Fruit fly (Drosophila melanogaster): ENCODE data around the gene Rpn9.

DNA sequence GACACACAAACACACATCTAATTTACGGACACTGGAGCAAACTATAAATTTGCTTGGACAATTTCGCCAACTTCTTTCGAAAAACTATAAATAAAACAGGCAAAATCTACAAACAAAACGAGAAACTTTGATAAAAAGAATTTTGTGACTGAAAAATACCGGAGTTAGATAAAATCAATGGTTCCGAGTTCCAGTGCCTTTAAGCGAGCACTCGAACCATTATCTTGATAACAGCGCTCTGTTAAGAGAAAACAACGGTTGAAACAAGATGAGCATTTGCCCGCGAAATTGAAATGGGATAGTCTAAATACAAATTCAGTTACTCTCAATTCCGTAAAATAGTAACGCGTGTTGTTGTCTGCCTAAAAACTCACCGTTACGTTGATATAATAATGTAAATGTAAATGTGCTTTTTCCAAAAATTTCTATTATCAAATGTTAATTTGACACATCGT lies 38.7 kb downstream of the Rpn9 start, which contains the start of gene CG10254:
- TF ChIP-seq Myc (optimal IDR thresholded peaks at IDR 0.05) = no peak
- TF ChIP-seq Dfd (GFP tag; optimal IDR thresholded peaks at IDR 0.05) = no peak
- TF ChIP-seq dsf (GFP tag; optimal IDR thresholded peaks at IDR 0.05; ENCODE audit: borderline replicate concordance) = no peak
- TF ChIP-seq lola (GFP tag; optimal IDR thresholded peaks at IDR 0.05) = no peak
- TF ChIP-seq N (GFP tag; optimal IDR thresholded peaks at IDR 0.05) = no peak
- no peak for TF ChIP-seq dl (GFP tag; optimal IDR thresholded peaks at IDR 0.05; ENCODE audit: insufficient read depth in 1 of 2, partially characterized antibody in 2 of 2)
- TF ChIP-seq Hr78 (GFP tag; optimal IDR thresholded peaks at IDR 0.05) = no peak

Measured in whole organism, wandering third instar larva.